Fruit fly (Drosophila melanogaster): Measurements from ENCODE around the gene Grl40a.

- TF ChIP-seq CG9437 (GFP tag; optimal IDR thresholded peaks at IDR 0.05) (no peak), Sox102F (GFP tag; optimal IDR thresholded peaks at IDR 0.05) (no peak), nerfin-1 (tag; optimal IDR thresholded peaks at IDR 0.05) (no peak), ttk (GFP tag; IDR thresholded peaks at IDR 0.05) (no peak), ind (GFP tag; optimal IDR thresholded peaks at IDR 0.05) (no peak), CG7786 (GFP tag; optimal IDR thresholded peaks at IDR 0.05) (no peak), grau (tag; optimal IDR thresholded peaks at IDR 0.05) (no peak), CG6765 (GFP tag; optimal IDR thresholded peaks at IDR 0.05) (no peak)
These were observed 33.2 kb downstream of the Grl40a start, which contains the start of gene tplus3a for dm6 chr2L:22070844-22071243.
